Fruit fly (Drosophila melanogaster): ENCODE results near the gene Tet.

DNA sequence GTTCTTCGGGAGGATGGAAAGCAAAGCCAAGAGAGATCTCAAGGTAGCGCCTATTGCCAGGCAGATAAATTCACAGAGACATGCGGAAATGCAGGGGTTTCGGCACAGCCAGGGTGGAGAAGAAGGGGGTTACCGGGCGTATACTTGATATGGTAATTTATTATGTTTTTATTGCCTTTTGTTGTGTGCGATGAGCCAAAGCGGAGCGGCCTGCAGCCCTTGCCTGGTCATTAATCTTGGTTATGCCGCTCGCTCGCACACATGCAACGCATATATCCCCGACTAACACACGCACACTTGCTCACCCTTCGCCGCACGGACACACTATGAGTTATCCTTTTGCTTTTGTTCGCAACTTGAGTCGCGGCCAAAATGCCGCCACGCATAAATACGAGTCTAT is 62.3 kb downstream of the Tet start:
- TF ChIP-seq cic (GFP tag; optimal IDR thresholded peaks at IDR 0.05), result no peak
- TF ChIP-seq ovo (GFP tag; optimal IDR thresholded peaks at IDR 0.05), result no peak
- no peak for TF ChIP-seq CG14711 (tag; optimal IDR thresholded peaks at IDR 0.05)
- no peak for TF ChIP-seq kay (GFP tag; ENCODE audit: borderline replicate concordance)
- TF ChIP-seq CG33017 (tag; optimal IDR thresholded peaks at IDR 0.05), result no peak
- TF ChIP-seq CG7045 (GFP tag; optimal IDR thresholded peaks at IDR 0.05), result no peak

Data from whole organism, adult.